Fruit fly (Drosophila melanogaster) whole organism: ENCODE data around the gene Gbeta76C.

Experiments
- CG8478 ChIP-seq: fragments of >200 bp; optimal IDR thresholded peaks from 2 replicates; lab custom pipeline; 2018; ENCODE audit warnings: inconsistent platforms
- EcR ChIP-seq, 2 experiments: fragments of >200 bp; optimal IDR thresholded peaks; 2 replicates each; lab custom pipeline; 2017; ENCODE audit warnings: missing biosample characterization in 2 of 2, missing genetic modification characterization in 2 of 2, missing genetic modification reagents in 2 of 2
- psq ChIP-seq: fragments of >200 bp; optimal IDR thresholded peaks from 2 replicates; lab custom pipeline; 2017
- usp ChIP-seq: fragments of >200 bp; optimal IDR thresholded peaks from 2 replicates; lab custom pipeline; 2017; ENCODE audit warnings: missing biosample characterization, missing genetic modification characterization, mixed read lengths

dm6 chr3L:19662892-19663291 lies 24.5 kb upstream of the Gbeta76C start:
- TF ChIP-seq psq (lab: Kevin White, UChicago) (no peak), CG8478 (lab: Kevin White, UChicago) (no peak), usp (no peak), EcR (GFP tag; optimal IDR thresholded peaks at IDR 0.05; lab: Kevin White, UChicago) (no peak)
